Worm (Caenorhabditis elegans): Measurements from ENCODE around the gene H20J04.9.

DNA sequence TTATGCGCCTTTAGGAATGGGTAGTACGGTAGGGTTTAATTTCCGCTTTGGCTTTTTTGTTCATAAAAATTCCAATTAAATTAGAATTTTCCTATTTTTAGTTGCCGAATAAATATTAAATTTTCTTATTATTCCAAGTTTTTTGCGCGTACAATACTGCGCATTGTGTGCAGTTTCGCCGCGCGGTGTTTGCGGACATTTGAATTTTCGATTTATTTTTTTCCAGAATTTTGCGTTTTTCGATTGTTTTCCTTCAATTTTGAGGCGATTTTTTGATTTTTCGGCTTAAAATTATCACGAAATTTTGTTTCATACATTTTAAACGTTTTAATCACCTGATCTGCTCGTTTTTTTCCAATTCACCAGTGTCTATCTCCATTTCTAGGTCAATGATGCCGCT is 28.1 kb upstream of the H20J04.9 start, which contains the start of gene H20J04.6:
- TF ChIP-seq ama-1 (optimal IDR thresholded peaks at IDR 0.05) (no peak), F13C5.2 (tag; optimal IDR thresholded peaks at IDR 0.05) (no peak), hnd-1 (tag; optimal IDR thresholded peaks at IDR 0.05) (no peak), sea-1 (GFP tag; conservative IDR thresholded peaks at IDR 0.05) (no peak), B0310.2 (tag; optimal IDR thresholded peaks at IDR 0.05) (no peak), ets-7 (tag; optimal IDR thresholded peaks at IDR 0.05) (no peak), aly-1 (tag; optimal IDR thresholded peaks at IDR 0.05) (no peak), tbx-37 (GFP tag; conservative IDR thresholded peaks at IDR 0.05) (no peak), flt-1 (GFP tag; IDR thresholded peaks at IDR 0.05) (no peak), scrt-1 (GFP tag; IDR thresholded peaks at IDR 0.05) (no peak)

All from whole organism, early embryonic.